Worm (Caenorhabditis elegans) whole organism, mixed stage, embryonic: ENCODE measurements around the gene abcf-3.

Experiments used
- M03D4.4 ChIP-seq: sonication (generic microtip); optimal IDR thresholded peaks from 2 replicates; lab custom pipeline; 2017; ENCODE audit warnings: mild to moderate bottlenecking, missing genetic modification characterization, missing compliant biosample characterization
- bed-3 ChIP-seq: fragments of 200-800 bp; sonication (Bioruptor generic); optimal IDR thresholded peaks from 3 replicates; lab custom pipeline; 2018; ENCODE audit warnings: mild to moderate bottlenecking, missing genetic modification characterization, moderate library complexity, missing compliant biosample characterization
- ceh-39 ChIP-seq: fragments of 150-350 bp; optimal IDR thresholded peaks from 2 replicates; lab custom pipeline; 2014; ENCODE audit warnings: missing biosample characterization, missing genetic modification characterization
- ceh-43 ChIP-seq: fragments of 200-800 bp; sonication (Bioruptor generic); optimal IDR thresholded peaks from 2 replicates; lab custom pipeline; 2018; ENCODE audit warnings: mild to moderate bottlenecking, missing genetic modification characterization, moderate library complexity, missing compliant biosample characterization
- ceh-83 ChIP-seq: fragments of 200-800 bp; sonication (Bioruptor generic); optimal IDR thresholded peaks from 2 replicates; lab custom pipeline; 2018; ENCODE audit warnings: mild to moderate bottlenecking, missing genetic modification characterization, missing compliant biosample characterization
- ces-1 ChIP-seq: fragments of 150-350 bp; optimal IDR thresholded peaks from 2 replicates; lab custom pipeline; 2014; ENCODE audit warnings: missing biosample characterization, missing genetic modification reagents, missing genetic modification characterization
- cnd-1 ChIP-seq: fragments of 200-800 bp; sonication (Bioruptor generic); optimal IDR thresholded peaks from 2 replicates; lab custom pipeline; 2018; ENCODE audit warnings: mild to moderate bottlenecking, missing genetic modification characterization, missing compliant biosample characterization
- drap-1 ChIP-seq: fragments of 200-800 bp; sonication (Bioruptor generic); optimal IDR thresholded peaks from 3 replicates; lab custom pipeline; 2018; ENCODE audit warnings: mild to moderate bottlenecking, missing genetic modification characterization, missing compliant biosample characterization
- elt-1 ChIP-seq: sonication (generic microtip); optimal IDR thresholded peaks from 2 replicates; lab custom pipeline; 2017; ENCODE audit warnings: missing genetic modification characterization, mild to moderate bottlenecking, missing compliant biosample characterization, antibody characterized with exemption, moderate library complexity, borderline replicate concordance; ENCODE audit not compliant: insufficient read depth
- flh-1 ChIP-seq: fragments of 200-800 bp; sonication (Bioruptor generic); optimal IDR thresholded peaks from 2 replicates; lab custom pipeline; 2018; ENCODE audit warnings: mild to moderate bottlenecking, missing genetic modification characterization, moderate library complexity, missing compliant biosample characterization
- ham-2 ChIP-seq: fragments of 200-800 bp; sonication (Bioruptor generic); optimal IDR thresholded peaks from 2 replicates; lab custom pipeline; 2018; ENCODE audit warnings: mild to moderate bottlenecking, missing genetic modification characterization, missing compliant biosample characterization
- lin-13 ChIP-seq: fragments of 150-350 bp; optimal IDR thresholded peaks from 2 replicates; lab custom pipeline; 2014; ENCODE audit warnings: missing biosample characterization, missing genetic modification characterization
- lin-32 ChIP-seq: fragments of 200-800 bp; sonication (Bioruptor generic); optimal IDR thresholded peaks from 2 replicates; lab custom pipeline; 2018; ENCODE audit warnings: mild to moderate bottlenecking, missing genetic modification characterization, missing compliant biosample characterization
- lsy-2 ChIP-seq: fragments of 150-350 bp; optimal IDR thresholded peaks from 2 replicates; lab custom pipeline; 2014; ENCODE audit warnings: missing biosample characterization, missing genetic modification characterization
- mab-5 ChIP-seq: fragments of 150-350 bp; optimal IDR thresholded peaks from 2 replicates; lab custom pipeline; 2014; ENCODE audit warnings: missing biosample characterization, missing genetic modification characterization
- mep-1 ChIP-seq: fragments of 150-350 bp; optimal IDR thresholded peaks from 2 replicates; lab custom pipeline; 2017; ENCODE audit warnings: missing biosample characterization, missing genetic modification reagents, missing genetic modification characterization, inconsistent platforms
- mls-2 ChIP-seq: sonication (generic microtip); optimal IDR thresholded peaks from 2 replicates; lab custom pipeline; 2016; ENCODE audit warnings: mild to moderate bottlenecking, missing genetic modification characterization, moderate library complexity, missing compliant biosample characterization
- nhr-237 ChIP-seq: fragments of 150-350 bp; optimal IDR thresholded peaks from 2 replicates; lab custom pipeline; 2014; ENCODE audit warnings: missing biosample characterization, missing genetic modification characterization
- nhr-76 ChIP-seq: sonication (generic microtip); optimal IDR thresholded peaks from 2 replicates; lab custom pipeline; 2017; ENCODE audit warnings: missing biosample characterization, missing genetic modification characterization
- pha-4 ChIP-seq: fragments of 150-350 bp; optimal IDR thresholded peaks from 2 replicates; lab custom pipeline; 2018; ENCODE audit warnings: missing biosample characterization, missing genetic modification reagents, missing genetic modification characterization
- sem-2 ChIP-seq: fragments of 200-800 bp; sonication (Bioruptor generic); optimal IDR thresholded peaks from 2 replicates; lab custom pipeline; 2018; ENCODE audit warnings: mild to moderate bottlenecking, missing genetic modification characterization, missing compliant biosample characterization
- snpc-4 ChIP-seq: fragments of 150-350 bp; optimal IDR thresholded peaks from 2 replicates; lab custom pipeline; 2014; ENCODE audit warnings: missing biosample characterization, missing genetic modification characterization
- sptf-1 ChIP-seq: sonication (generic microtip); optimal IDR thresholded peaks from 2 replicates; lab custom pipeline; 2017; ENCODE audit warnings: mild to moderate bottlenecking, missing genetic modification characterization, moderate library complexity, missing compliant biosample characterization
- tbx-8 ChIP-seq: fragments of 200-800 bp; sonication (Bioruptor generic); optimal IDR thresholded peaks from 2 replicates; lab custom pipeline; 2018; ENCODE audit warnings: mild to moderate bottlenecking, missing genetic modification characterization, moderate library complexity, missing compliant biosample characterization
- unc-120 ChIP-seq: sonication (generic microtip); optimal IDR thresholded peaks from 2 replicates; lab custom pipeline; 2017; ENCODE audit warnings: missing genetic modification characterization, missing compliant biosample characterization; ENCODE audit not compliant: poor library complexity, severe bottlenecking
- zip-8 ChIP-seq: fragments of 150-350 bp; optimal IDR thresholded peaks from 2 replicates; lab custom pipeline; 2014; ENCODE audit warnings: missing biosample characterization, missing genetic modification characterization
- ztf-11 ChIP-seq: fragments of 150-350 bp; optimal IDR thresholded peaks from 2 replicates; lab custom pipeline; 2014; ENCODE audit warnings: missing biosample characterization, missing genetic modification characterization

The abcf-3 gene

DNA sequence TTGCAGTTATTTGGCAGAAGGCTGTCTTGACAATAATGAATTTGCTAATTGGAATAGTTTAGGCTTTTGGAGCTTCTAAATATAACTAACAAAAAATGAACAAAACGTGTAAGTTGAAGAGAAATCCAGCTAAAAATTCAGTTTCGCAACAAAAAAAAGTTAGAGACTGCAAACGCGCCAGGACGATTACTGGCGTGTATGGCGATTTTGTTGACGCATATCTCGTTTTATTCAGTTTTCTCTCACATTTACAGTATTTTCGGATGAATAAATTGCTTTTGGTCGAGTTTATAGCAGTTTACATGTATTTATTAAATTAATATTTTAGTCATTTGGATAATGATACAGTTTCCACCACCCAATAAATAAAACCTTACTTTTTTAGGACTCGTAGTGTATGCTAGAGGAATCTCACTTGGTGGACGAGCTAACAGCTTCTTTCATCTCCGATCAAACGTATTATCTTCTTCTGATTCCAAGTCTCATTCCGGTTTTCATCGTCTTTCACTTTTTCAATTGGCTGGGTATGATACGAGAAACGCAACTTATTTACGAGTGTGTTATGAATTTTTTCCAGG, at the start of gene abcf-3, which contains the start of gene F42A10.5:
TSS of gene abcf-3 (plus strand) at position 384 of the 578 bp plus-strand sequence.
TSS of gene F42A10.5 (minus strand) at position 458 of the 578 bp plus-strand sequence.
- TF ChIP-seq pha-4 (tag; lab: Kevin White, UChicago) (peak; percentile 38), drap-1 (GFP tag; lab: Kevin White, UChicago) (no peak), nhr-76 (no peak), nhr-237 (peak; percentile 16), ztf-11 (no peak), elt-1 (no peak), ces-1 (GFP tag; lab: Kevin White, UChicago) (no peak), M03D4.4 (tag; lab: Kevin White, UChicago) (no peak), ceh-39 (tag; lab: Kevin White, UChicago) (no peak), mep-1 (tag; lab: Kevin White, UChicago) (peak; percentile 37), sptf-1 (tag; lab: Kevin White, UChicago) (peak; percentile 16), ceh-83 (GFP tag; lab: Kevin White, UChicago) (peak; percentile 33), bed-3 (GFP tag; lab: Kevin White, UChicago) (no peak), snpc-4 (tag; lab: Kevin White, UChicago) (no peak), mab-5 (tag; lab: Kevin White, UChicago) (no peak), lin-13 (tag; lab: Kevin White, UChicago) (peak; percentile 63), lsy-2 (tag; lab: Kevin White, UChicago) (peak; percentile 70)

DNA sequence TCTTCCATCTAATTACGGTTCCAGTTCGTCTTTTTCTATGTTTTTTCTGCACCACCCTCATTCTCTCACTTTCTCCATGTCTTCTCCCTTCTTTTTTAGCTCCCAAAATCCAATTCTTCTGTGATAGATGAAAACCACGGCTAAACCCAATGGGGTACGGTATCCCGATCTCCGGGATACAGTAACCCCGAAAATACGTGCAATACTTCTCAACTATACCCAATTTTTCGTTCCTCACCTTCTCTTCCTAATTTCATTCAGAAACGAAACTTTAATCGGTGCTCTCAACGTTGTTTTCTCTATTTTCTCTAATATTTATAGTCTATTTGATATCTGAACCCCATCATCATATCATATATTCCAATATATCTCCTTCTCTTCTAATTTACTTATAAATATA, 49.6 kb upstream of the abcf-3 start:
- TF ChIP-seq unc-120 (tag; lab: Kevin White, UChicago) (peak; percentile 1), drap-1 (GFP tag; lab: Kevin White, UChicago) (no peak)

DNA sequence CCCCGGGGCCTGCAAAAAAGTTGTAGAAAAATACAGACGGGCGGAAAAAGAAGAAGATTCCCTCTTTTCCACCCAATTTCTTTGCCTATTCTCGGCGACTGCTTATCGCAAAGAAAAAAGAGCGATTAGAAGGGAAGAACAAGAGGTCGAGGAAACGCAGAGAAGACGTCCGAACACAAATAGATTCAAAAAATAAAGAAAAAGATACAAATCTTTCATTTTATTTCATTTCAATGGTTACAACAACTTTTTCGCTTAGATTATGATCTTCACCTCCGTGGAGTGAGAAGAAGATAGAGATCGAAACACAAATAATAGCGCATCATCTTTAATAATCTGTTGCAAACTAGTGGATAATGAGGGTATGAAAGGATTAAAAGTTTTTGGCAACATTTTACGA, 41.1 kb upstream of the abcf-3 start:
- TF ChIP-seq elt-1, result peak; percentile 91
- no peak for TF ChIP-seq mep-1 (tag; lab: Kevin White, UChicago)
- TF ChIP-seq, all 35 proteins: peak for 1

- TF ChIP-seq bed-3 (GFP tag; lab: Kevin White, UChicago), result peak; percentile 26
- TF ChIP-seq M03D4.4 (tag; lab: Kevin White, UChicago), result peak; percentile 81
- peak; percentile 26 for TF ChIP-seq ceh-83 (GFP tag; lab: Kevin White, UChicago)
- peak; percentile 83 for TF ChIP-seq cnd-1 (tag; lab: Kevin White, UChicago)
- TF ChIP-seq lin-32, result peak; percentile 56
- peak; percentile 53 for TF ChIP-seq ceh-43 (GFP tag; lab: Kevin White, UChicago)
- peak; percentile 70 for TF ChIP-seq mls-2
- peak; percentile 23 for TF ChIP-seq flh-1 (GFP tag; lab: Kevin White, UChicago)
- TF ChIP-seq drap-1 (GFP tag; lab: Kevin White, UChicago), result peak; percentile 77
- TF ChIP-seq tbx-8 (GFP tag; lab: Kevin White, UChicago), result peak; percentile 32
- peak; percentile 88 for TF ChIP-seq sptf-1 (tag; lab: Kevin White, UChicago)
- peak; percentile 63 for TF ChIP-seq sem-2 (GFP tag; lab: Kevin White, UChicago)
- peak; percentile 9 for TF ChIP-seq ham-2 (GFP tag; lab: Kevin White, UChicago)
Observed at ce11 chrIII:6133389-6133789, 39.8 kb upstream of the abcf-3 start.

- TF ChIP-seq nhr-76, result no peak
- TF ChIP-seq zip-8 (tag; lab: Kevin White, UChicago), result peak; percentile 92
Observed at ce11 chrIII:6134111-6134510, 39.1 kb upstream of the abcf-3 start.

ce11 chrIII:6135211-6135610, 38.0 kb upstream of the abcf-3 start:
- TF ChIP-seq mep-1 (tag; lab: Kevin White, UChicago) (no peak), ceh-83 (GFP tag; lab: Kevin White, UChicago) (no peak), ces-1 (GFP tag; lab: Kevin White, UChicago) (peak; percentile 31)
